Fruit fly (Drosophila melanogaster): Measurements from ENCODE around the gene GstT3.

The GstT3 gene

DNA sequence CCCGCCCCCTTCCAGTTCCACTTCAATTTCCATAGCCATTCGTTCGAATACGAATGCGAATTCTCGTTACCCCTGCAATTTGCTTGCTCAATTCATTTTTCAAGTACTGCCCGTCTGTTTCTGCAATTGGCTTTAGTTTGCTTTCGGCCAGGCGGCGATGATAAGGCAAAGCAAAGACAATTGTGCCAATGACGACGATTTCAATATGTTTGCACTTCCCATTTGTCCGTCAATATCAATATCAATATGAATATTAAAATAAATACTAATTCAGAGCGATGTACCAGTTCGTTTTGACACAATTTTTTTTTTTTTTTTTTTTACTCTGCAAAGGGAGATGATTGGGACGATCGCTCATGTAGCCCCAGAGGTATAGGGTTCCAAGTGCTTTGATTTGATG is 38.6 kb downstream of the GstT3 start (continued):
- TF ChIP-seq CG14710 (tag; optimal IDR thresholded peaks at IDR 0.05) = peak; percentile 6
- no peak for TF ChIP-seq corto (GFP tag; optimal IDR thresholded peaks at IDR 0.05)
- peak; percentile 45 for TF ChIP-seq Med (GFP tag)
- TF ChIP-seq CG2875 (GFP tag; optimal IDR thresholded peaks at IDR 0.05) = peak; percentile 67
- TF ChIP-seq Meics (GFP tag; optimal IDR thresholded peaks at IDR 0.05) = peak; percentile 35
- peak; percentile 57; the same call in 1 of the 2 replicates for TF ChIP-seq Awh (GFP tag; IDR thresholded peaks at IDR 0.05)
- TF ChIP-seq CG1233 (GFP tag; optimal IDR thresholded peaks at IDR 0.05) = peak; percentile 41
- TF ChIP-seq E2f2 (GFP tag; IDR thresholded peaks at IDR 0.05) = peak; percentile 19; the same call in 1 of the 2 replicates
- no peak for TF ChIP-seq seq (GFP tag; IDR thresholded peaks at IDR 0.05)
- TF ChIP-seq zen (tag; optimal IDR thresholded peaks at IDR 0.05) = no peak
- TF ChIP-seq hkb (optimal IDR thresholded peaks at IDR 0.05) = no peak
- peak; percentile 65 for TF ChIP-seq hkb (GFP tag; IDR thresholded peaks at IDR 0.05)
- peak; percentile 27 for TF ChIP-seq Six4 (GFP tag; optimal IDR thresholded peaks at IDR 0.05)
- TF ChIP-seq CG12942 (GFP tag; optimal IDR thresholded peaks at IDR 0.05) = peak; percentile 46
- no peak for TF ChIP-seq nmo (GFP tag; optimal IDR thresholded peaks at IDR 0.05)
- TF ChIP-seq gcm (GFP tag; optimal IDR thresholded peaks at IDR 0.05) = no peak
- TF ChIP-seq CG2199 (GFP tag; IDR thresholded peaks at IDR 0.05) = peak; percentile 64; the same call in 1 of the 3 replicates
- TF ChIP-seq p53 (GFP tag; optimal IDR thresholded peaks at IDR 0.05) = no peak
- TF ChIP-seq CG11093 (GFP tag; IDR thresholded peaks at IDR 0.05) = peak; percentile 31; the same call in 1 of the 3 replicates
- no peak for TF ChIP-seq Fer1 (GFP tag; optimal IDR thresholded peaks at IDR 0.05)
- no peak for TF ChIP-seq CG17829 (tag; optimal IDR thresholded peaks at IDR 0.05)
- TF ChIP-seq caup (GFP tag; optimal IDR thresholded peaks at IDR 0.05; ENCODE audit: severe bottlenecking) = peak; percentile 31
- TF ChIP-seq gem (tag; optimal IDR thresholded peaks at IDR 0.05) = peak; percentile 62
- no peak for TF ChIP-seq crol (GFP tag; IDR thresholded peaks at IDR 0.05)
- TF ChIP-seq ATbp (GFP tag; optimal IDR thresholded peaks at IDR 0.05) = peak; percentile 85
- TF ChIP-seq stc (GFP tag; IDR thresholded peaks at IDR 0.05) = peak; percentile 23; the same call in 1 of the 2 replicates
- TF ChIP-seq Jarid2 (GFP tag; optimal IDR thresholded peaks at IDR 0.05) = peak; percentile 11
- TF ChIP-seq Bdp1 (GFP tag; optimal IDR thresholded peaks at IDR 0.05) = peak; percentile 5
- TF ChIP-seq CG15011 (GFP tag; optimal IDR thresholded peaks at IDR 0.05) = peak; percentile 18
- TF ChIP-seq CG12391 (tag; optimal IDR thresholded peaks at IDR 0.05) = peak; percentile 4
- no peak for TF ChIP-seq H15 (GFP tag; IDR thresholded peaks at IDR 0.05)
- no peak for TF ChIP-seq prd (optimal IDR thresholded peaks at IDR 0.05)
- TF ChIP-seq prd (GFP tag; IDR thresholded peaks at IDR 0.05) = peak; percentile 33; the same call in 1 of the 3 replicates
- no peak for TF ChIP-seq gfzf (GFP tag; optimal IDR thresholded peaks at IDR 0.05)
- no peak for TF ChIP-seq az2 (GFP tag; optimal IDR thresholded peaks at IDR 0.05)
- peak; percentile 64 for TF ChIP-seq lab (GFP tag; optimal IDR thresholded peaks at IDR 0.05)
- no peak for TF ChIP-seq pho (GFP tag; optimal IDR thresholded peaks at IDR 0.05)
- TF ChIP-seq Trl (optimal IDR thresholded peaks at IDR 0.05) = no peak
- TF ChIP-seq Trl (GFP tag; optimal IDR thresholded peaks at IDR 0.05) = peak; percentile 13
- no peak for TF ChIP-seq pan (optimal IDR thresholded peaks at IDR 0.05)
- peak in 1 of 2 experiments; percentile 68 for TF ChIP-seq pan (GFP tag; optimal IDR thresholded peaks at IDR 0.05 in 1 of 2, IDR thresholded peaks at IDR 0.05 in 1 of 2)
- peak; percentile 14 for TF ChIP-seq CG18599 (GFP tag; optimal IDR thresholded peaks at IDR 0.05)
- TF ChIP-seq NC2β (GFP tag; optimal IDR thresholded peaks at IDR 0.05) = peak; percentile 2
- peak; percentile 45 for TF ChIP-seq nau (GFP tag; optimal IDR thresholded peaks at IDR 0.05)
- TF ChIP-seq CG18619 (GFP tag; optimal IDR thresholded peaks at IDR 0.05) = peak; percentile 50
- no peak for TF ChIP-seq Bgb (GFP tag; IDR thresholded peaks at IDR 0.05; ENCODE audit: partially characterized antibody)
- peak; percentile 37 for TF ChIP-seq CG1603 (tag; optimal IDR thresholded peaks at IDR 0.05)
- TF ChIP-seq CG7839 (tag; optimal IDR thresholded peaks at IDR 0.05) = peak; percentile 5
- TF ChIP-seq CG14441 (GFP tag; IDR thresholded peaks at IDR 0.05) = peak; percentile 30; the same call in 1 of the 2 replicates
- TF ChIP-seq bigmax (GFP tag; optimal IDR thresholded peaks at IDR 0.05) = no peak
- TF ChIP-seq CHES-1-like (GFP tag; optimal IDR thresholded peaks at IDR 0.05) = no peak

Data from whole organism, embryonic.